Worm (Caenorhabditis elegans): ENCODE results near the gene semo-1.

DNA sequence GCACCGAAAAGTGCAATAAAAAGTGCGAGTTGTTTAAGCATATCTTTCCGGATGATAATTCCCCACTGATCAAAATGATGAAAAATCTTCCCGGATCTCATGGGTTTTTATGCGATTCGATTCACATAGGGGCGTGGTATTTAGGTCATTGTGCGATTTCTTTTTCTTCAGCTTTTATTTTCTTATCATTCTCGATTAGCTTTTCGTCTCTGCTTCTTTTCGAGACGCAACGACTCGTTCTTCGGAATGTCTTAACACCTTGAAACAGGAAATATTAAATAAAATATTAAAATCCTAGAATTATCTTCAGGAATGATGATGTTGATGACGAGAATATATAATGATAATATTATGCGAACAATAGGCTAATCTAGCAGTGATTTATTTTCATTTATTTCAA, 7.3 kb upstream of the semo-1 start, which contains the start of gene Y37A1B.7:
- no peak for TF ChIP-seq sox-4 (tag; optimal IDR thresholded peaks at IDR 0.05)
- no peak for TF ChIP-seq ahr-1 (tag; optimal IDR thresholded peaks at IDR 0.05)
- TF ChIP-seq elt-2 (tag; optimal IDR thresholded peaks at IDR 0.05), result no peak
